Worm (Caenorhabditis elegans): Measurements from ENCODE around the gene C33D9.6.

C33D9.6 gene

ce11 chrIV:8743654-8744332 lies 34.2 kb downstream of the C33D9.6 start, which contains the start of gene F21D5.7 (continued):
- TF ChIP-seq egl-27 (tag; optimal IDR thresholded peaks at IDR 0.05) (peak; percentile 11), F13H6.1 (tag; optimal IDR thresholded peaks at IDR 0.05) (no peak), nhr-25 (tag; optimal IDR thresholded peaks at IDR 0.05) (no peak), fos-1 (tag; optimal IDR thresholded peaks at IDR 0.05) (peak; percentile 55), ama-1 (optimal IDR thresholded peaks at IDR 0.05) (no peak), mab-5 (tag; optimal IDR thresholded peaks at IDR 0.05) (peak; percentile 31), nhr-77 (tag; optimal IDR thresholded peaks at IDR 0.05) (no peak), alr-1 (tag; optimal IDR thresholded peaks at IDR 0.05) (no peak), elt-1 (tag; optimal IDR thresholded peaks at IDR 0.05) (no peak), unc-39 (tag; optimal IDR thresholded peaks at IDR 0.05) (no peak), nhr-21 (tag; optimal IDR thresholded peaks at IDR 0.05) (peak; percentile 70), dmd-4 (tag; optimal IDR thresholded peaks at IDR 0.05) (peak; percentile 26)

ce11 chrIV:8740952-8741438 lies 37.0 kb downstream of the C33D9.6 start, which contains the start of gene F21D5.6:
F21D5.6 (minus strand) TSS chrIV:8741388.
- no peak for TF ChIP-seq F13H6.1 (tag; optimal IDR thresholded peaks at IDR 0.05)
- no peak for TF ChIP-seq R02D3.7 (tag; optimal IDR thresholded peaks at IDR 0.05)
- TF ChIP-seq lsy-2 (tag; optimal IDR thresholded peaks at IDR 0.05): no peak
- no peak for TF ChIP-seq C34F6.9 (tag; optimal IDR thresholded peaks at IDR 0.05)
- TF ChIP-seq ztf-11 (tag; optimal IDR thresholded peaks at IDR 0.05): no peak
- no peak for TF ChIP-seq nhr-23 (tag; optimal IDR thresholded peaks at IDR 0.05)
- no peak for TF ChIP-seq elt-3 (tag; optimal IDR thresholded peaks at IDR 0.05)
- no peak for TF ChIP-seq ceh-82 (tag; optimal IDR thresholded peaks at IDR 0.05)
- TF ChIP-seq ceh-16 (tag; optimal IDR thresholded peaks at IDR 0.05): no peak
- TF ChIP-seq blmp-1 (tag; optimal IDR thresholded peaks at IDR 0.05; ENCODE audit: insufficient read depth): no peak
- no peak for TF ChIP-seq nhr-77 (tag; optimal IDR thresholded peaks at IDR 0.05)
- no peak for TF ChIP-seq nhr-237 (tag; optimal IDR thresholded peaks at IDR 0.05)
- no peak for TF ChIP-seq gmeb-1 (tag; optimal IDR thresholded peaks at IDR 0.05)
- TF ChIP-seq lin-39 (tag; optimal IDR thresholded peaks at IDR 0.05): no peak
- no peak for TF ChIP-seq snpc-4 (tag; optimal IDR thresholded peaks at IDR 0.05)
- TF ChIP-seq nhr-12 (tag; optimal IDR thresholded peaks at IDR 0.05): no peak
- TF ChIP-seq lin-11 (tag; optimal IDR thresholded peaks at IDR 0.05): no peak

- TF ChIP-seq lin-39 (tag; optimal IDR thresholded peaks at IDR 0.05): no peak
- TF ChIP-seq elt-3 (tag; optimal IDR thresholded peaks at IDR 0.05): no peak
- TF ChIP-seq mdl-1 (tag; optimal IDR thresholded peaks at IDR 0.05): no peak
- TF ChIP-seq nhr-11 (tag; optimal IDR thresholded peaks at IDR 0.05): no peak
- TF ChIP-seq peb-1 (tag; optimal IDR thresholded peaks at IDR 0.05): no peak
- TF ChIP-seq mbf-1 (tag; optimal IDR thresholded peaks at IDR 0.05): no peak
- no peak for TF ChIP-seq lin-11 (tag; optimal IDR thresholded peaks at IDR 0.05)
These were observed 38.0 kb downstream of the C33D9.6 start, which contains the start of gene mrps-33 for ce11 chrIV:8739926-8740325. mrps-33 (minus strand) TSS chrIV:8740026.

- TF ChIP-seq elt-3 (tag; optimal IDR thresholded peaks at IDR 0.05) (no peak), nhr-23 (tag; optimal IDR thresholded peaks at IDR 0.05) (no peak), unc-55 (GFP tag; optimal IDR thresholded peaks at IDR 0.05) (no peak), ama-1 (optimal IDR thresholded peaks at IDR 0.05) (no peak)
These were observed 38.7 kb downstream of the C33D9.6 start, which contains the start of gene F21D5.5 for ce11 chrIV:8739294-8739693. F21D5.5 (minus strand) TSS chrIV:8739394.

ce11 chrIV:8737787-8738186 lies 40.2 kb downstream of the C33D9.6 start, which contains the start of gene F21D5.4:
F21D5.4 (plus strand) TSS chrIV:8738087.
- TF ChIP-seq sma-9 (GFP tag; optimal IDR thresholded peaks at IDR 0.05): no peak
- TF ChIP-seq sma-9 (tag; optimal IDR thresholded peaks at IDR 0.05): no peak
- no peak for TF ChIP-seq ztf-4 (tag; optimal IDR thresholded peaks at IDR 0.05)
- no peak for TF ChIP-seq mab-5 (tag; optimal IDR thresholded peaks at IDR 0.05)
- no peak for TF ChIP-seq nhr-77 (tag; optimal IDR thresholded peaks at IDR 0.05)
- no peak for TF ChIP-seq lsy-2 (tag; optimal IDR thresholded peaks at IDR 0.05)
- TF ChIP-seq aly-2 (tag; optimal IDR thresholded peaks at IDR 0.05): no peak
- no peak for TF ChIP-seq mdl-1 (tag; optimal IDR thresholded peaks at IDR 0.05)
- TF ChIP-seq elt-1 (tag; optimal IDR thresholded peaks at IDR 0.05): no peak
- TF ChIP-seq mbf-1 (tag; optimal IDR thresholded peaks at IDR 0.05): no peak
- no peak for TF ChIP-seq nhr-23 (tag; optimal IDR thresholded peaks at IDR 0.05)
- no peak for TF ChIP-seq nhr-10 (tag; optimal IDR thresholded peaks at IDR 0.05)
